Fruit fly (Drosophila melanogaster) whole organism, embryonic: ENCODE results near the gene CG14036.

Experiments used
- Atf-2 ChIP-seq: fragments of 200-800 bp; sonication (Bioruptor generic); optimal IDR thresholded peaks from 2 replicates; lab custom pipeline; 2016; ENCODE audit warnings: missing biosample characterization, missing genetic modification characterization
- CG10147 ChIP-seq: fragments of 200-800 bp; sonication (Bioruptor generic); optimal IDR thresholded peaks from 2 replicates; lab custom pipeline; 2019; ENCODE audit warnings: missing biosample characterization, mild to moderate bottlenecking, missing genetic modification characterization, moderate library complexity
- CG11085 ChIP-seq: fragments of 200-800 bp; sonication (Bioruptor generic); IDR thresholded peaks from 2 replicates; pipeline ENCODE4 v1.3.6; 2022; ENCODE audit warnings: missing biosample characterization, missing genetic modification characterization
- CG11504 ChIP-seq: fragments of 200-800 bp; sonication (Bioruptor generic); optimal IDR thresholded peaks from 3 replicates; lab custom pipeline; 2019; ENCODE audit warnings: missing biosample characterization, mild to moderate bottlenecking, missing genetic modification characterization, moderate library complexity
- CG12942 ChIP-seq: fragments of 200-800 bp; sonication (Bioruptor generic); optimal IDR thresholded peaks from 3 replicates; lab custom pipeline; 2016; ENCODE audit warnings: missing biosample characterization, missing genetic modification characterization
- CG13424 ChIP-seq: fragments of 200-800 bp; sonication (Bioruptor generic); optimal IDR thresholded peaks from 2 replicates; lab custom pipeline; 2019; ENCODE audit warnings: missing biosample characterization, mild to moderate bottlenecking, missing genetic modification characterization, moderate library complexity
- CG13624 ChIP-seq: fragments of 200-800 bp; sonication (Bioruptor generic); optimal IDR thresholded peaks from 2 replicates; lab custom pipeline; 2016; ENCODE audit warnings: missing biosample characterization, missing genetic modification characterization
- CG15514 ChIP-seq: fragments of 200-800 bp; sonication (Bioruptor generic); optimal IDR thresholded peaks from 3 replicates; lab custom pipeline; 2017; ENCODE audit warnings: missing biosample characterization, missing genetic modification characterization, mild to moderate bottlenecking, moderate library complexity, missing genetic modification reagents
- CG15696 ChIP-seq: fragments of 200-800 bp; sonication (Bioruptor generic); optimal IDR thresholded peaks from 2 replicates; lab custom pipeline; 2019; ENCODE audit warnings: missing biosample characterization, mild to moderate bottlenecking, missing genetic modification characterization, moderate library complexity
- CG16863 ChIP-seq: fragments of 200-800 bp; sonication (Bioruptor generic); optimal IDR thresholded peaks from 3 replicates; lab custom pipeline; 2016; ENCODE audit warnings: missing biosample characterization, missing genetic modification characterization
- CG18476 ChIP-seq: fragments of 200-800 bp; sonication (Bioruptor generic); optimal IDR thresholded peaks from 2 replicates; lab custom pipeline; 2016; ENCODE audit warnings: missing biosample characterization, mild to moderate bottlenecking, missing genetic modification characterization
- CG2889 ChIP-seq: fragments of 200-800 bp; sonication (Bioruptor generic); IDR thresholded peaks from 3 replicates; pipeline ENCODE4 v1.3.6; 2022; ENCODE audit warnings: missing biosample characterization, missing genetic modification characterization
- CG3065 ChIP-seq: fragments of 200-800 bp; sonication (Bioruptor generic); optimal IDR thresholded peaks from 2 replicates; lab custom pipeline; 2016; ENCODE audit warnings: missing biosample characterization, missing genetic modification characterization
- CG31224 ChIP-seq: fragments of 200-800 bp; sonication (Bioruptor generic); IDR thresholded peaks from 2 replicates; pipeline ENCODE4 v1.3.6; 2022; ENCODE audit warnings: missing biosample characterization, missing genetic modification characterization
- CG31365 ChIP-seq: fragments of 200-800 bp; sonication (Bioruptor generic); optimal IDR thresholded peaks from 2 replicates; lab custom pipeline; 2018; ENCODE audit warnings: missing biosample characterization, mild to moderate bottlenecking, missing genetic modification characterization
- CG34376 ChIP-seq: fragments of 200-800 bp; sonication (Bioruptor generic); optimal IDR thresholded peaks from 2 replicates; lab custom pipeline; 2018; ENCODE audit warnings: missing biosample characterization, mild to moderate bottlenecking, missing genetic modification characterization
- CG4328 ChIP-seq: fragments of 200-800 bp; sonication (Bioruptor generic); optimal IDR thresholded peaks from 3 replicates; lab custom pipeline; 2017; ENCODE audit warnings: missing biosample characterization, missing genetic modification reagents, missing genetic modification characterization
- CG6683 ChIP-seq: fragments of 200-800 bp; sonication (Bioruptor generic); optimal IDR thresholded peaks from 2 replicates; lab custom pipeline; 2017; ENCODE audit warnings: missing biosample characterization, mild to moderate bottlenecking, missing genetic modification characterization, missing genetic modification reagents
- CG6854 ChIP-seq: fragments of 200-800 bp; sonication (Bioruptor generic); optimal IDR thresholded peaks from 3 replicates; lab custom pipeline; 2017; ENCODE audit warnings: missing biosample characterization, mild to moderate bottlenecking, missing genetic modification characterization
- CG7357 ChIP-seq: fragments of 200-800 bp; sonication (Bioruptor generic); IDR thresholded peaks from 3 replicates; pipeline ENCODE4 v1.3.6; 2022; ENCODE audit warnings: missing biosample characterization, missing genetic modification characterization
- CG7839 ChIP-seq: fragments of 200-800 bp; sonication (Bioruptor generic); optimal IDR thresholded peaks from 3 replicates; lab custom pipeline; 2018; ENCODE audit warnings: missing biosample characterization, mild to moderate bottlenecking, missing genetic modification characterization, moderate library complexity
- CG8281 ChIP-seq: fragments of 200-800 bp; sonication (Bioruptor generic); optimal IDR thresholded peaks from 2 replicates; lab custom pipeline; 2018; ENCODE audit warnings: missing biosample characterization, mild to moderate bottlenecking, missing genetic modification characterization, moderate library complexity
- CHES-1-like ChIP-seq: fragments of 200-800 bp; sonication (Bioruptor generic); optimal IDR thresholded peaks from 2 replicates; lab custom pipeline; 2016; ENCODE audit warnings: missing biosample characterization, missing genetic modification characterization
- CrebB ChIP-seq: fragments of 200-800 bp; sonication (Bioruptor generic); optimal IDR thresholded peaks from 3 replicates; lab custom pipeline; 2018; ENCODE audit warnings: missing biosample characterization, mild to moderate bottlenecking, missing genetic modification characterization
- Dad ChIP-seq: fragments of 200-800 bp; sonication (Bioruptor generic); optimal IDR thresholded peaks from 3 replicates; lab custom pipeline; 2016; ENCODE audit warnings: missing biosample characterization, missing genetic modification characterization
- E2f2 ChIP-seq: fragments of 200-800 bp; sonication (Bioruptor generic); IDR thresholded peaks from 2 replicates; pipeline ENCODE4 v1.3.6; 2022; ENCODE audit warnings: missing biosample characterization, missing genetic modification characterization
- HLH4C ChIP-seq: fragments of 200-800 bp; sonication (Bioruptor generic); IDR thresholded peaks from 3 replicates; pipeline ENCODE4 v1.3.6; 2022; ENCODE audit warnings: missing biosample characterization, missing genetic modification characterization; ENCODE audit not compliant: partially characterized antibody
- Hmr ChIP-seq: fragments of 200-800 bp; sonication (Bioruptor generic); optimal IDR thresholded peaks from 3 replicates; lab custom pipeline; 2017; ENCODE audit warnings: mild to moderate bottlenecking, missing biosample characterization, missing genetic modification reagents, missing genetic modification characterization
- Lpt ChIP-seq: fragments of >200 bp; optimal IDR thresholded peaks from 2 replicates; lab custom pipeline; 2018; ENCODE audit warnings: missing biosample characterization, missing genetic modification characterization
- Mrtf ChIP-seq: fragments of 200-800 bp; sonication (Bioruptor generic); IDR thresholded peaks from 3 replicates; pipeline ENCODE4 v1.3.6; 2022; ENCODE audit warnings: missing biosample characterization, missing genetic modification characterization
- Nf-YC ChIP-seq: fragments of 200-800 bp; optimal IDR thresholded peaks from 3 replicates; lab custom pipeline; 2019; ENCODE audit warnings: missing biosample characterization, mild to moderate bottlenecking, missing genetic modification characterization, moderate library complexity
- Side ChIP-seq: fragments of 200-800 bp; sonication (Bioruptor generic); optimal IDR thresholded peaks from 2 replicates; lab custom pipeline; 2016; ENCODE audit warnings: missing biosample characterization, missing genetic modification characterization
- Vsx1 ChIP-seq: fragments of 200-800 bp; sonication (Bioruptor generic); optimal IDR thresholded peaks from 2 replicates; lab custom pipeline; 2017; ENCODE audit warnings: missing biosample characterization, mild to moderate bottlenecking, missing genetic modification characterization, missing genetic modification reagents
- amos ChIP-seq: fragments of 200-800 bp; sonication (Bioruptor generic); IDR thresholded peaks from 2 replicates; pipeline ENCODE4 v1.3.6; 2022; ENCODE audit warnings: missing biosample characterization, missing genetic modification characterization; ENCODE audit not compliant: partially characterized antibody
- az2 ChIP-seq: fragments of 200-800 bp; sonication (Bioruptor generic); optimal IDR thresholded peaks from 3 replicates; lab custom pipeline; 2016; ENCODE audit warnings: missing biosample characterization, missing genetic modification characterization
- chm ChIP-seq: fragments of 200-800 bp; sonication (Bioruptor generic); IDR thresholded peaks from 2 replicates; pipeline ENCODE4 v1.3.6; 2022; ENCODE audit warnings: missing biosample characterization, missing genetic modification characterization
- cwo ChIP-seq: fragments of 200-800 bp; sonication (Bioruptor generic); optimal IDR thresholded peaks from 3 replicates; lab custom pipeline; 2017; ENCODE audit warnings: missing biosample characterization, missing genetic modification characterization, mild to moderate bottlenecking, moderate library complexity, missing genetic modification reagents
- da ChIP-seq: fragments of 200-800 bp; sonication (Bioruptor generic); optimal IDR thresholded peaks from 2 replicates; lab custom pipeline; 2016; ENCODE audit warnings: missing biosample characterization, missing genetic modification characterization
- dimm ChIP-seq: fragments of 200-800 bp; sonication (Bioruptor generic); IDR thresholded peaks from 2 replicates; pipeline ENCODE4 v1.3.6; 2022; ENCODE audit warnings: missing biosample characterization, missing genetic modification characterization
- ewg ChIP-seq: fragments of 200-800 bp; sonication (Bioruptor generic); optimal IDR thresholded peaks from 3 replicates; lab custom pipeline; 2017; ENCODE audit warnings: mild to moderate bottlenecking, missing biosample characterization, missing genetic modification reagents, missing genetic modification characterization
- fd96Cb ChIP-seq: fragments of 200-800 bp; sonication (Bioruptor generic); optimal IDR thresholded peaks from 2 replicates; lab custom pipeline; 2018; ENCODE audit warnings: missing biosample characterization, mild to moderate bottlenecking, missing genetic modification characterization, moderate library complexity
- fu2 ChIP-seq: fragments of 200-800 bp; sonication (Bioruptor generic); optimal IDR thresholded peaks from 2 replicates; lab custom pipeline; 2016; ENCODE audit warnings: missing biosample characterization, missing genetic modification characterization
- her ChIP-seq: fragments of 200-800 bp; sonication (Bioruptor generic); optimal IDR thresholded peaks from 2 replicates; lab custom pipeline; 2016; ENCODE audit warnings: missing biosample characterization, missing genetic modification characterization
- pnt ChIP-seq: fragments of 200-800 bp; sonication (Bioruptor generic); optimal IDR thresholded peaks from 3 replicates; lab custom pipeline; 2016; ENCODE audit warnings: missing biosample characterization, missing genetic modification characterization
- ranshi ChIP-seq: fragments of 200-800 bp; sonication (Bioruptor generic); IDR thresholded peaks from 2 replicates; pipeline ENCODE4 v1.3.6; 2022; ENCODE audit warnings: missing biosample characterization, missing genetic modification characterization
- repo ChIP-seq: fragments of 200-800 bp; sonication (Bioruptor generic); optimal IDR thresholded peaks from 2 replicates; lab custom pipeline; 2016; ENCODE audit warnings: missing biosample characterization, missing genetic modification characterization
- sc ChIP-seq, 3 experiments: fragments of >200 bp in 2 of 3; fragments of 200-800 bp in 1 of 3; sonication (Bioruptor generic) in 1 of 3; optimal IDR thresholded peaks; 2 replicates in 2 of 3; 3 replicates in 1 of 3; lab custom pipeline; 2017; ENCODE audit warnings: mild to moderate bottlenecking in 1 of 3, missing biosample characterization in 1 of 3, missing genetic modification characterization in 1 of 3, missing genetic modification reagents in 1 of 3
- slp2 ChIP-seq: fragments of 200-800 bp; sonication (Bioruptor generic); optimal IDR thresholded peaks from 2 replicates; lab custom pipeline; 2016; ENCODE audit warnings: missing biosample characterization, missing genetic modification characterization
- sna ChIP-seq: fragments of 200-800 bp; sonication (Bioruptor generic); IDR thresholded peaks from 2 replicates; pipeline ENCODE4 v1.3.6; 2022; ENCODE audit warnings: missing biosample characterization, missing genetic modification characterization; ENCODE audit not compliant: partially characterized antibody
- sr ChIP-seq: fragments of 200-800 bp; sonication (Bioruptor generic); IDR thresholded peaks from 3 replicates; pipeline ENCODE4 v1.3.6; 2022; ENCODE audit warnings: missing biosample characterization, missing genetic modification characterization

CG14036 gene

dm6 chr2L:5043043-5043442 is 11.8 kb downstream of the CG14036 start, which contains the start of the genes CG33995, CG44000 and CG44001 (continued):
- TF ChIP-seq CG11085 (peak; percentile 39; the same call in 1 of the 2 replicates), CG31365 (tag; lab: Kevin White, UChicago) (no peak), CG18476 (no peak), CG13424 (tag; lab: Kevin White, UChicago) (peak; percentile 17), sna (GFP tag; lab: Robert Waterston, UW) (0 out of 2 replicates have a peak, but pooled peaks have one; percentile 4), ewg (GFP tag; lab: Kevin White, UChicago) (peak; percentile 30), sr (GFP tag; lab: Robert Waterston, UW) (no peak), ranshi (0 out of 2 replicates have a peak, but pooled peaks have one; percentile 12), Atf-2 (GFP tag; lab: Kevin White, UChicago) (no peak), CG6854 (GFP tag; lab: Kevin White, UChicago) (no peak), Lpt (GFP tag; lab: Kevin White, UChicago) (no peak), CG6683 (GFP tag; lab: Kevin White, UChicago) (no peak), HLH4C (no peak), Nf-YC (tag; lab: Kevin White, UChicago) (peak; percentile 16), CG2889 (no peak), Mrtf (GFP tag; lab: Robert Waterston, UW) (no peak), sc (optimal IDR thresholded peaks at IDR 0.05; lab: Kevin White, UChicago) (no peak), sc (GFP tag; optimal IDR thresholded peaks at IDR 0.05; lab: Kevin White, UChicago) (no peak), da (GFP tag; lab: Kevin White, UChicago) (no peak), dimm (GFP tag; lab: Robert Waterston, UW) (no peak), Vsx1 (GFP tag; lab: Kevin White, UChicago) (no peak), CG15514 (GFP tag; lab: Kevin White, UChicago) (peak; percentile 84), Side (GFP tag; lab: Kevin White, UChicago) (peak; percentile 58), CG10147 (GFP tag; lab: Kevin White, UChicago) (no peak), CG13624 (GFP tag; lab: Kevin White, UChicago) (peak; percentile 68), CrebB (tag; lab: Kevin White, UChicago) (peak; percentile 11), amos (GFP tag; lab: Robert Waterston, UW) (peak; percentile 43; the same call in 1 of the 2 replicates), pnt (GFP tag; lab: Kevin White, UChicago) (peak; percentile 28), CHES-1-like (GFP tag; lab: Kevin White, UChicago) (peak; percentile 56), CG34376 (GFP tag; lab: Kevin White, UChicago) (peak; percentile 48), her (peak; percentile 65), Dad (GFP tag; lab: Kevin White, UChicago) (no peak), CG12942 (GFP tag; lab: Kevin White, UChicago) (peak; percentile 32), CG15696 (tag; lab: Kevin White, UChicago) (no peak), az2 (GFP tag; lab: Kevin White, UChicago) (peak; percentile 12), CG7357 (GFP tag; lab: Robert Waterston, UW) (no peak), CG16863 (GFP tag; lab: Kevin White, UChicago) (peak; percentile 0), fd96Cb (tag; lab: Kevin White, UChicago) (no peak), CG11504 (tag; lab: Kevin White, UChicago) (peak; percentile 52), CG3065 (GFP tag; lab: Kevin White, UChicago) (peak; percentile 49), E2f2 (GFP tag; lab: Robert Waterston, UW) (peak; percentile 74), CG31224 (no peak), chm (GFP tag; lab: Robert Waterston, UW) (peak; percentile 57), Hmr (peak; percentile 69), cwo (GFP tag; lab: Kevin White, UChicago) (no peak), fu2 (peak; percentile 43), slp2 (GFP tag; lab: Kevin White, UChicago) (peak; percentile 26), CG8281 (tag; lab: Kevin White, UChicago) (no peak), CG4328 (GFP tag; lab: Kevin White, UChicago) (peak; percentile 17), CG7839 (tag; lab: Kevin White, UChicago) (peak; percentile 39), repo (GFP tag; lab: Kevin White, UChicago) (peak; percentile 54)
